Worm (Caenorhabditis elegans): Measurements from ENCODE around the gene F31D5.7.

DNA sequence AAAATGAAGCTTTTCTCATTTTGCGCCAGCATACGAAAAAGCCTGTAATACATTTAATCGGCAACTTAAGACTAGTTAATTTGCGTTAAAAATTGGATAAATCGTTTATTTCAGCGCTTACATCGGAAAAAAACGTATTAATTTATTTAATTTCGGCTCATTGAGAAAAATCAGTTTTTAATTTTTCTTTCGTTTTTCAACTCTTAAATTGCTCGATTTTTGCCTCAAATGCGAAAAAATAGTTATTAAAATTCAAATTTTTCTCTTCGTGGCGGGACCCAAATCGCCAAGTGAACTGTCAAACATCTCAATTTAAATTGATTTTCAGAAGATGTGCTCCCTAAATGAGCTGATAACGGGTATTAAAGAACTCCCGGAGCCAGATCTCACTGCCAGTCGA lies 11.8 kb downstream of the F31D5.7 start, which contains the start of gene C16A11.5:
- TF ChIP-seq mab-5 (tag; optimal IDR thresholded peaks at IDR 0.05) (no peak), lin-39 (tag; optimal IDR thresholded peaks at IDR 0.05) (no peak), skn-1 (tag; optimal IDR thresholded peaks at IDR 0.05) (no peak)
